Worm (Caenorhabditis elegans) whole organism, midembryonic: ENCODE results near the gene fbxc-14.

Source experiments
- T22C8.4 ChIP-seq: fragments of 200-800 bp; sonication (Bioruptor generic); IDR thresholded peaks from 2 replicates; pipeline ENCODE4 v1.3.6; 2022; ENCODE audit warnings: missing genetic modification characterization, missing compliant biosample characterization
- cog-1 ChIP-seq: sonication (generic microtip); optimal IDR thresholded peaks from 2 replicates; lab custom pipeline; 2016; ENCODE audit warnings: missing genetic modification characterization, missing compliant biosample characterization
- ref-1 ChIP-seq: fragments of 200-800 bp; sonication (Bioruptor generic); conservative IDR thresholded peaks from 2 replicates; pipeline ENCODE4 v1.3.6; 2022; ENCODE audit warnings: missing genetic modification reagents, missing genetic modification characterization, missing compliant biosample characterization
- tab-1 ChIP-seq: fragments of 200-800 bp; sonication (Bioruptor generic); IDR thresholded peaks from 2 replicates; pipeline ENCODE4 v1.3.6; 2022; ENCODE audit warnings: missing genetic modification characterization, missing compliant biosample characterization
- ztf-29 ChIP-seq: fragments of 200-800 bp; sonication (Bioruptor generic); IDR thresholded peaks from 2 replicates; pipeline ENCODE4 v1.3.6; 2022; ENCODE audit warnings: missing genetic modification reagents, missing genetic modification characterization, missing compliant biosample characterization

DNA sequence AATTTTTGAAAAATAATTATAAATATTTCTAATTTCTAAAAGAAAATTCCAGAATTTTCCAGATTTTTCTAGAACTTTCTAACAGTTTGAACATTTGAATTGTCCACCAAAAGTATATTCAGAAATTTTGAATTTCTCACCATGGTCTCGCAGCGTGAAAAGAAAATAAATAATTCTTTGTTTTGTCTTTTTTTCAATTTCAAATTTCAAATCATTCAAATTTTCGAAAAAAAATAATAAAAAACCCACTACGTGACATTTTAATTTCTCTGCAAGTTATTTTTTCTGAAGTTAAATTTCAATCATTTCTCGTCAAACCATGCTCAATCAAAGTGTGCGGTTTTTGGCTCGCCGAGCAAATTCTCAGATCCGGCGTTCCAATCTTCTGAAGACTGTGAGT is 41.4 kb upstream of the fbxc-14 start, which contains the start of gene acs-15:
- no peak for TF ChIP-seq tab-1 (GFP tag; lab: Robert Waterston, UW)
- TF ChIP-seq T22C8.4 (GFP tag; lab: Robert Waterston, UW): no peak
- no peak for TF ChIP-seq ztf-29 (GFP tag; lab: Robert Waterston, UW)
- no peak for TF ChIP-seq ref-1 (GFP tag; lab: Robert Waterston, UW)
- no peak for TF ChIP-seq cog-1 (tag; lab: Kevin White, UChicago)
